Fruit fly (Drosophila melanogaster): ENCODE results near the gene CG9518.

CG9518 gene

dm6 chrX:14871028-14871427, at the start of gene CG9518:
CG9518 (minus strand) TSS chrX:14871181.
- TF ChIP-seq Snoo (tag; optimal IDR thresholded peaks at IDR 0.05) (no peak), EcR (GFP tag; optimal IDR thresholded peaks at IDR 0.05) (peak; percentile 13)

- no peak for TF ChIP-seq CG17806 (tag; optimal IDR thresholded peaks at IDR 0.05)
- peak; percentile 13 for TF ChIP-seq D1 (tag; optimal IDR thresholded peaks at IDR 0.05)
- peak; percentile 81 for TF ChIP-seq EcR (GFP tag; optimal IDR thresholded peaks at IDR 0.05)
Measured at dm6 chrX:14918750-14919247, 47.8 kb upstream of the CG9518 start, which contains the start of gene Eo. Eo (minus strand) TSS chrX:14918800.

- TF ChIP-seq CG14655 (GFP tag; optimal IDR thresholded peaks at IDR 0.05) (no peak), Snoo (tag; optimal IDR thresholded peaks at IDR 0.05) (no peak), CG9948 (tag; optimal IDR thresholded peaks at IDR 0.05) (no peak), rn (GFP tag; IDR thresholded peaks at IDR 0.05) (no peak), CG34367 (tag; optimal IDR thresholded peaks at IDR 0.05) (no peak), CG8159 (tag; optimal IDR thresholded peaks at IDR 0.05) (no peak), CG15710 (tag; optimal IDR thresholded peaks at IDR 0.05) (no peak), Ets98B (GFP tag; IDR thresholded peaks at IDR 0.05) (no peak)
Measured at dm6 chrX:14913706-14914303, 42.8 kb upstream of the CG9518 start, which contains the start of gene CG12398. CG12398 (minus strand) TSS chrX:14913812.

- TF ChIP-seq CG34367 (tag; optimal IDR thresholded peaks at IDR 0.05) (no peak), CG10348 (GFP tag; IDR thresholded peaks at IDR 0.05) (no peak), CG15710 (tag; optimal IDR thresholded peaks at IDR 0.05) (no peak), CG8301 (tag; optimal IDR thresholded peaks at IDR 0.05) (peak; percentile 40), CG13204 (GFP tag; optimal IDR thresholded peaks at IDR 0.05) (no peak), CG14655 (GFP tag; optimal IDR thresholded peaks at IDR 0.05) (peak; percentile 50), CG9948 (tag; optimal IDR thresholded peaks at IDR 0.05) (no peak), D1 (tag; optimal IDR thresholded peaks at IDR 0.05) (no peak), CG32121 (GFP tag; IDR thresholded peaks at IDR 0.05) (0 out of 2 replicates have a peak, but pooled peaks have one; percentile 10), CG12605 (GFP tag; IDR thresholded peaks at IDR 0.05) (no peak), fd96Ca (GFP tag; IDR thresholded peaks at IDR 0.05) (no peak), Ets98B (GFP tag; IDR thresholded peaks at IDR 0.05) (no peak), Snoo (tag; optimal IDR thresholded peaks at IDR 0.05) (no peak), EcR (GFP tag; optimal IDR thresholded peaks at IDR 0.05) (peak; percentile 78), gl (tag; optimal IDR thresholded peaks at IDR 0.05) (no peak), rn (GFP tag; IDR thresholded peaks at IDR 0.05) (no peak), CG17806 (tag; optimal IDR thresholded peaks at IDR 0.05) (no peak), Pif1A (GFP tag; optimal IDR thresholded peaks at IDR 0.05) (no peak), CG4496 (GFP tag; IDR thresholded peaks at IDR 0.05) (no peak; the same call in 2 of the 3 replicates), Pif1B (GFP tag; optimal IDR thresholded peaks at IDR 0.05) (no peak), CG8159 (tag; optimal IDR thresholded peaks at IDR 0.05) (peak; percentile 11)
Measured at dm6 chrX:14910464-14911349, 39.7 kb upstream of the CG9518 start, which contains the start of gene CG14406. CG14406 (minus strand) TSS chrX:14910845.

- TF ChIP-seq CG8159 (tag; optimal IDR thresholded peaks at IDR 0.05) (no peak), Ets98B (GFP tag; IDR thresholded peaks at IDR 0.05) (no peak)
Measured at dm6 chrX:14909658-14910378, 38.8 kb upstream of the CG9518 start, which contains the start of gene fiz. fiz (minus strand) TSS chrX:14909708.

- no peak for TF ChIP-seq CG17806 (tag; optimal IDR thresholded peaks at IDR 0.05)
- no peak for TF ChIP-seq fd96Ca (GFP tag; IDR thresholded peaks at IDR 0.05)
- no peak for TF ChIP-seq Pif1B (GFP tag; optimal IDR thresholded peaks at IDR 0.05)
- TF ChIP-seq CG8301 (tag; optimal IDR thresholded peaks at IDR 0.05): peak; percentile 39
- TF ChIP-seq CG13204 (GFP tag; optimal IDR thresholded peaks at IDR 0.05): no peak
- TF ChIP-seq CG15710 (tag; optimal IDR thresholded peaks at IDR 0.05): no peak
- no peak for TF ChIP-seq gl (tag; optimal IDR thresholded peaks at IDR 0.05)
- TF ChIP-seq rn (GFP tag; IDR thresholded peaks at IDR 0.05): no peak
- no peak for TF ChIP-seq CG8159 (tag; optimal IDR thresholded peaks at IDR 0.05)
- TF ChIP-seq EcR (GFP tag; optimal IDR thresholded peaks at IDR 0.05): peak; percentile 40
- no peak for TF ChIP-seq CG34367 (tag; optimal IDR thresholded peaks at IDR 0.05)
- peak; percentile 39 for TF ChIP-seq CG14655 (GFP tag; optimal IDR thresholded peaks at IDR 0.05)
- no peak for TF ChIP-seq Snoo (tag; optimal IDR thresholded peaks at IDR 0.05)
Measured at dm6 chrX:14909051-14909450, 38.1 kb upstream of the CG9518 start.
